Worm (Caenorhabditis elegans) whole organism, young adult: ENCODE results near the gene sshk-1.

Source experiments
- C06A6.2 ChIP-seq: fragments of 200-800 bp; sonication (Bioruptor generic); conservative IDR thresholded peaks from 2 replicates; pipeline ENCODE4 v1.3.6; 2022; ENCODE audit warnings: missing genetic modification characterization, missing compliant biosample characterization
- F23B12.7 ChIP-seq: sonication (generic microtip); optimal IDR thresholded peaks from 2 replicates; lab custom pipeline; 2017; ENCODE audit warnings: missing genetic modification characterization, mild to moderate bottlenecking, missing compliant biosample characterization, antibody characterized with exemption, moderate library complexity; ENCODE audit not compliant: insufficient read depth
- F37B4.10 ChIP-seq: fragments of 200-800 bp; sonication (Bioruptor generic); IDR thresholded peaks from 2 replicates; pipeline ENCODE4 v1.3.6; 2022; ENCODE audit warnings: missing genetic modification characterization, missing compliant biosample characterization
- F52B5.7 ChIP-seq: sonication (generic microtip); optimal IDR thresholded peaks from 2 replicates; lab custom pipeline; 2016; ENCODE audit warnings: mild to moderate bottlenecking, missing genetic modification characterization, missing compliant biosample characterization
- K11D2.4 ChIP-seq: fragments of 200-800 bp; sonication (Bioruptor generic); IDR thresholded peaks from 2 replicates; pipeline ENCODE4 v1.3.6; 2022; ENCODE audit warnings: missing genetic modification reagents, missing genetic modification characterization, missing compliant biosample characterization
- Y56A3A.18 ChIP-seq: fragments of 200-800 bp; sonication (Bioruptor generic); IDR thresholded peaks from 2 replicates; pipeline ENCODE4 v1.3.6; 2022; ENCODE audit warnings: missing genetic modification reagents, missing genetic modification characterization, missing compliant biosample characterization
- aptf-2 ChIP-seq: fragments of 200-800 bp; sonication (Bioruptor generic); conservative IDR thresholded peaks from 2 replicates; pipeline ENCODE4 v1.3.6; 2022; ENCODE audit warnings: missing genetic modification reagents, missing genetic modification characterization, missing compliant biosample characterization
- attf-3 ChIP-seq: fragments of 200-800 bp; sonication (Bioruptor generic); conservative IDR thresholded peaks from 2 replicates; pipeline ENCODE4 v1.3.6; 2022; ENCODE audit warnings: missing genetic modification reagents, missing genetic modification characterization, missing compliant biosample characterization
- cebp-1 ChIP-seq, 2 experiments: fragments of 200-800 bp in 1 of 2; sonication (Bioruptor generic) in 1 of 2; sonication (generic microtip) in 1 of 2; IDR thresholded peaks in 1 of 2; optimal IDR thresholded peaks in 1 of 2; 2 replicates each; pipeline versions ENCODE4 v1.3.6 to Lab custom; 2017 to 2022; ENCODE audit warnings: missing compliant biosample characterization in 2 of 2, missing genetic modification characterization in 2 of 2, mild to moderate bottlenecking in 1 of 2, missing genetic modification reagents in 1 of 2, moderate library complexity in 1 of 2
- ceh-79 ChIP-seq: sonication (generic microtip); optimal IDR thresholded peaks from 2 replicates; lab custom pipeline; 2017; ENCODE audit warnings: mild to moderate bottlenecking, missing genetic modification characterization, missing compliant biosample characterization
- egl-44 ChIP-seq: fragments of 200-800 bp; sonication (Bioruptor generic); IDR thresholded peaks from 2 replicates; pipeline ENCODE4 v1.3.6; 2022; ENCODE audit warnings: missing genetic modification reagents, missing genetic modification characterization, missing compliant biosample characterization
- gei-17 ChIP-seq: fragments of 200-800 bp; sonication (Bioruptor generic); optimal IDR thresholded peaks from 2 replicates; lab custom pipeline; 2018; ENCODE audit warnings: mild to moderate bottlenecking, missing genetic modification characterization, missing compliant biosample characterization
- hlh-12 ChIP-seq: sonication (generic microtip); optimal IDR thresholded peaks from 2 replicates; lab custom pipeline; 2016; ENCODE audit warnings: missing genetic modification characterization, missing compliant biosample characterization
- hmg-1.2 ChIP-seq: fragments of 200-800 bp; sonication (Bioruptor generic); IDR thresholded peaks from 2 replicates; pipeline ENCODE4 v1.3.6; 2022; ENCODE audit warnings: missing genetic modification reagents, missing genetic modification characterization, missing compliant biosample characterization
- hmg-20 ChIP-seq: fragments of 200-800 bp; sonication (Bioruptor generic); IDR thresholded peaks from 2 replicates; pipeline ENCODE4 v1.3.6; 2022; ENCODE audit warnings: missing genetic modification reagents, missing genetic modification characterization, missing compliant biosample characterization
- let-607 ChIP-seq, 2 experiments: fragments of 200-800 bp in 1 of 2; sonication (Bioruptor generic) in 1 of 2; sonication (generic microtip) in 1 of 2; optimal IDR thresholded peaks; 2 replicates each; lab custom pipeline; 2016 to 2018; ENCODE audit warnings: mild to moderate bottlenecking in 2 of 2, missing compliant biosample characterization in 2 of 2, missing genetic modification characterization in 2 of 2, moderate library complexity in 2 of 2, missing genotype in 1 of 2
- lin-26 ChIP-seq: fragments of 200-800 bp; sonication (Bioruptor generic); IDR thresholded peaks from 2 replicates; pipeline ENCODE4 v1.3.6; 2022; ENCODE audit warnings: missing genetic modification reagents, missing genetic modification characterization, missing compliant biosample characterization
- lsl-1 ChIP-seq: fragments of 200-800 bp; sonication (Bioruptor generic); optimal IDR thresholded peaks from 2 replicates; lab custom pipeline; 2018; ENCODE audit warnings: mild to moderate bottlenecking, missing genetic modification characterization, moderate library complexity, missing compliant biosample characterization
- madf-10 ChIP-seq: sonication (generic microtip); optimal IDR thresholded peaks from 2 replicates; lab custom pipeline; 2016; ENCODE audit warnings: mild to moderate bottlenecking, missing genetic modification characterization, missing compliant biosample characterization
- madf-8 ChIP-seq: fragments of 200-800 bp; sonication (Bioruptor generic); conservative IDR thresholded peaks from 2 replicates; pipeline ENCODE4 v1.3.6; 2022; ENCODE audit warnings: missing genetic modification reagents, missing genetic modification characterization, missing compliant biosample characterization
- mcd-1 ChIP-seq: fragments of 200-800 bp; sonication (Bioruptor generic); IDR thresholded peaks from 2 replicates; pipeline ENCODE4 v1.3.6; 2022; ENCODE audit warnings: missing genetic modification reagents, missing genetic modification characterization, missing compliant biosample characterization
- nfya-1 ChIP-seq: sonication (generic microtip); optimal IDR thresholded peaks from 2 replicates; lab custom pipeline; 2017; ENCODE audit warnings: antibody characterized with exemption, missing compliant biosample characterization, missing genetic modification characterization, borderline replicate concordance; ENCODE audit not compliant: insufficient read depth
- nhr-80 ChIP-seq: sonication (generic microtip); optimal IDR thresholded peaks from 2 replicates; lab custom pipeline; 2016; ENCODE audit warnings: missing genetic modification characterization, missing compliant biosample characterization
- rpc-1 ChIP-seq, 2 experiments: fragments of 150-350 bp in 1 of 2; sonication (generic microtip) in 1 of 2; optimal IDR thresholded peaks; 2 replicates each; lab custom pipeline; 2014 to 2018; ENCODE audit warnings: missing biosample characterization in 1 of 2, missing genetic modification characterization in 1 of 2, missing genetic modification reagents in 1 of 2, missing genotype in 1 of 2
- sdz-38 ChIP-seq: sonication (generic microtip); optimal IDR thresholded peaks from 2 replicates; lab custom pipeline; 2016; ENCODE audit warnings: missing genotype, missing genetic modification characterization, missing compliant biosample characterization
- snpc-4 ChIP-seq, 5 experiments: fragments of 150-350 bp in 1 of 5; sonication (generic microtip) in 4 of 5; optimal IDR thresholded peaks; 2 replicates each; lab custom pipeline; 2014 to 2018; ENCODE audit warnings: missing genetic modification characterization in 5 of 5, missing biosample characterization in 3 of 5, antibody characterized with exemption in 2 of 5, mild to moderate bottlenecking in 2 of 5, missing compliant biosample characterization in 2 of 5, missing genotype in 2 of 5, moderate library complexity in 2 of 5, missing genetic modification reagents in 1 of 5
- sptf-2 ChIP-seq: fragments of 200-800 bp; sonication (Bioruptor generic); optimal IDR thresholded peaks from 2 replicates; lab custom pipeline; 2018; ENCODE audit warnings: mild to moderate bottlenecking, missing genetic modification characterization, missing compliant biosample characterization
- tbx-9 ChIP-seq: sonication (generic microtip); optimal IDR thresholded peaks from 2 replicates; lab custom pipeline; 2016; ENCODE audit warnings: borderline replicate concordance, missing genetic modification characterization, inconsistent platforms, missing compliant biosample characterization
- unc-62 ChIP-seq: fragments of 150-350 bp; optimal IDR thresholded peaks from 2 replicates; lab custom pipeline; 2014; ENCODE audit warnings: missing biosample characterization, missing genetic modification reagents, missing genetic modification characterization
- xnd-1 ChIP-seq: sonication (generic microtip); optimal IDR thresholded peaks from 2 replicates; lab custom pipeline; 2016; ENCODE audit warnings: missing genotype, missing genetic modification reagents, missing genetic modification characterization, missing compliant biosample characterization
- zfh-2 ChIP-seq: fragments of 200-800 bp; sonication (Bioruptor generic); conservative IDR thresholded peaks from 2 replicates; pipeline ENCODE4 v1.3.6; 2022; ENCODE audit warnings: missing genetic modification reagents, missing genetic modification characterization, missing compliant biosample characterization
- ztf-18 ChIP-seq: sonication (generic microtip); optimal IDR thresholded peaks from 2 replicates; lab custom pipeline; 2016; ENCODE audit warnings: missing genotype, mild to moderate bottlenecking, missing genetic modification characterization, missing compliant biosample characterization
- ztf-3 ChIP-seq: fragments of 200-800 bp; sonication (Bioruptor generic); optimal IDR thresholded peaks from 2 replicates; lab custom pipeline; 2018; ENCODE audit warnings: mild to moderate bottlenecking, missing genetic modification characterization, missing compliant biosample characterization

Gene sshk-1

DNA sequence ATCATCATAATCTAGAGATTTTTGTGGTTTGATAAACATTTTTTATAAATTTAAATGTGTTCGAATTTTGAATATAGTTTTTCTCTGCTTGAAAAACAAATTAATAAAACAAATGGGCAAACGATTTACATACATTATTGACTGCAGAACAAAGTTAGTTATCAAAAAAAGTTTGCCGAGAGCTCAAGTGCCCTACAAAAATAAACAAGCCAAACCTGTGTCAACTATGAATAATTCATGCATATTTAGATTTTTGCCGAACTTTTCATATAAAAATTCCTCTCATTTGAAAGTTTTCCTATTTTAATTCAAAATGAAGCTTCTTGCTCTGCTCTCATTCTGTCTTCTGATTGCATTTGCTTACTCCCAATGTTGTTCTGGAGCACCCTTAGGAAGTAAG lies at the start of gene sshk-1:
Gene sshk-1 (plus strand): TSS at position 301 of the 400 bp plus-strand sequence.
- TF ChIP-seq Y56A3A.18 (GFP tag; lab: Robert Waterston, UW) (no peak), nfya-1 (tag; lab: Kevin White, UChicago) (no peak), madf-10 (tag; lab: Kevin White, UChicago) (no peak)

- no peak for TF ChIP-seq madf-8 (GFP tag; lab: Robert Waterston, UW)
- TF ChIP-seq ceh-79 (tag; lab: Kevin White, UChicago): no peak
- TF ChIP-seq F23B12.7 (tag; lab: Kevin White, UChicago): no peak
- no peak for TF ChIP-seq sptf-2 (GFP tag; lab: Kevin White, UChicago)
- no peak for TF ChIP-seq ztf-3
- TF ChIP-seq aptf-2 (GFP tag; lab: Robert Waterston, UW): no peak
- no peak for TF ChIP-seq lin-26 (GFP tag; lab: Robert Waterston, UW)
- no peak for TF ChIP-seq sdz-38 (tag; lab: Kevin White, UChicago)
- TF ChIP-seq hlh-12 (tag; lab: Kevin White, UChicago): no peak
- TF ChIP-seq zfh-2: no peak
- no peak for TF ChIP-seq hmg-1.2 (GFP tag; lab: Robert Waterston, UW)
- no peak for TF ChIP-seq hmg-20 (GFP tag; lab: Robert Waterston, UW)
- TF ChIP-seq F52B5.7 (tag; lab: Kevin White, UChicago): no peak
- no peak for TF ChIP-seq ztf-18
- no peak for TF ChIP-seq unc-62 (GFP tag; lab: Kevin White, UChicago)
- TF ChIP-seq snpc-4 (GFP tag; optimal IDR thresholded peaks at IDR 0.05; lab: Kevin White, UChicago): no peak
- TF ChIP-seq snpc-4 (tag; optimal IDR thresholded peaks at IDR 0.05; lab: Kevin White, UChicago): no peak
- no peak for TF ChIP-seq attf-3 (GFP tag; lab: Robert Waterston, UW)
- TF ChIP-seq K11D2.4: no peak
- no peak for TF ChIP-seq C06A6.2 (GFP tag; lab: Robert Waterston, UW)
- TF ChIP-seq gei-17: no peak
- TF ChIP-seq, all 124 proteins: peak for 0
Observed at ce11 chrV:20770061-20770460, 45.9 kb upstream of the sshk-1 start, which contains the start of gene elp-1. TSS of gene elp-1 (minus strand) at chrV:20770161.

- TF ChIP-seq tbx-9 (tag; lab: Kevin White, UChicago) (no peak), egl-44 (GFP tag; lab: Robert Waterston, UW) (no peak), cebp-1 (GFP tag; IDR thresholded peaks at IDR 0.05; lab: Robert Waterston, UW) (no peak), cebp-1 (tag; optimal IDR thresholded peaks at IDR 0.05; lab: Kevin White, UChicago) (no peak), nhr-80 (peak; percentile 78), lsl-1 (GFP tag; lab: Kevin White, UChicago) (no peak), F37B4.10 (GFP tag; lab: Robert Waterston, UW) (no peak), let-607 (tag; optimal IDR thresholded peaks at IDR 0.05; lab: Kevin White, UChicago) (peak in 1 of 2 experiments; percentile 4), rpc-1 (optimal IDR thresholded peaks at IDR 0.05; lab: Kevin White, UChicago) (no peak), rpc-1 (tag; optimal IDR thresholded peaks at IDR 0.05; lab: Kevin White, UChicago) (no peak), madf-10 (tag; lab: Kevin White, UChicago) (peak; percentile 30)
- TF ChIP-seq, all 124 proteins: peak for 3
Observed at ce11 chrV:20770846-20771245, 45.1 kb upstream of the sshk-1 start.

ce11 chrV:20771702-20772101 lies 44.2 kb upstream of the sshk-1 start:
- TF ChIP-seq cebp-1 (GFP tag; IDR thresholded peaks at IDR 0.05; lab: Robert Waterston, UW) (no peak), cebp-1 (tag; optimal IDR thresholded peaks at IDR 0.05; lab: Kevin White, UChicago) (peak; percentile 79), mcd-1 (GFP tag; lab: Robert Waterston, UW) (no peak), xnd-1 (tag; lab: Kevin White, UChicago) (no peak)
